Fruit fly (Drosophila melanogaster) whole organism, embryonic: ENCODE data around the gene Nos.
A peak's percentile ranks its signal among the peaks of the same experiment; 100 is the strongest.

Experiments
- Abd-B ChIP-seq: fragments of 200-800 bp; sonication (Bioruptor generic); optimal IDR thresholded peaks from 2 replicates; lab custom pipeline; 2018; ENCODE audit warnings: missing biosample characterization, mild to moderate bottlenecking, missing genetic modification characterization, moderate library complexity
- Asciz ChIP-seq: fragments of 200-800 bp; sonication (Bioruptor generic); optimal IDR thresholded peaks from 2 replicates; lab custom pipeline; 2017; ENCODE audit warnings: missing biosample characterization, mild to moderate bottlenecking, missing genetic modification characterization, missing genetic modification reagents
- BEAF-32 ChIP-seq: fragments of 200-800 bp; sonication (Bioruptor generic); optimal IDR thresholded peaks from 3 replicates; lab custom pipeline; 2017; ENCODE audit warnings: missing biosample characterization, missing genetic modification characterization, mild to moderate bottlenecking, moderate library complexity, missing genetic modification reagents
- CG1024 ChIP-seq: fragments of 200-800 bp; sonication (Bioruptor generic); IDR thresholded peaks from 2 replicates; pipeline ENCODE4 v1.3.6; 2022; ENCODE audit warnings: missing biosample characterization, missing genetic modification characterization
- CG10543 ChIP-seq: fragments of 200-800 bp; sonication (Bioruptor generic); optimal IDR thresholded peaks from 3 replicates; lab custom pipeline; 2017; ENCODE audit warnings: missing biosample characterization, mild to moderate bottlenecking, missing genetic modification characterization, moderate library complexity
- CG11093 ChIP-seq: fragments of 200-800 bp; sonication (Bioruptor generic); IDR thresholded peaks from 3 replicates; pipeline ENCODE4 v1.3.6; 2022; ENCODE audit warnings: missing biosample characterization, missing genetic modification characterization
- CG12769 ChIP-seq: fragments of 200-800 bp; sonication (Bioruptor generic); optimal IDR thresholded peaks from 2 replicates; lab custom pipeline; 2019; ENCODE audit warnings: missing biosample characterization, mild to moderate bottlenecking, missing genetic modification characterization, moderate library complexity
- CG13775 ChIP-seq: fragments of 200-800 bp; sonication (Bioruptor generic); optimal IDR thresholded peaks from 3 replicates; lab custom pipeline; 2017; ENCODE audit warnings: missing biosample characterization, mild to moderate bottlenecking, missing genetic modification characterization
- CG14860 ChIP-seq: fragments of 200-800 bp; sonication (Bioruptor generic); IDR thresholded peaks from 3 replicates; pipeline ENCODE4 v1.3.6; 2022; ENCODE audit warnings: missing biosample characterization, missing genetic modification characterization; ENCODE audit not compliant: partially characterized antibody
- CG15514 ChIP-seq: fragments of 200-800 bp; sonication (Bioruptor generic); optimal IDR thresholded peaks from 3 replicates; lab custom pipeline; 2017; ENCODE audit warnings: missing biosample characterization, missing genetic modification characterization, mild to moderate bottlenecking, moderate library complexity, missing genetic modification reagents
- CG17186 ChIP-seq: fragments of 200-800 bp; sonication (Bioruptor generic); optimal IDR thresholded peaks from 3 replicates; lab custom pipeline; 2017; ENCODE audit warnings: missing biosample characterization, missing genetic modification reagents, missing genetic modification characterization
- CG2202 ChIP-seq: fragments of 200-800 bp; sonication (Bioruptor generic); optimal IDR thresholded peaks from 2 replicates; lab custom pipeline; 2018; ENCODE audit warnings: missing biosample characterization, mild to moderate bottlenecking, missing genetic modification characterization
- CG3065 ChIP-seq: fragments of 200-800 bp; sonication (Bioruptor generic); optimal IDR thresholded peaks from 2 replicates; lab custom pipeline; 2016; ENCODE audit warnings: missing biosample characterization, missing genetic modification characterization
- CG3726 ChIP-seq: fragments of 200-800 bp; sonication (Bioruptor generic); IDR thresholded peaks from 3 replicates; pipeline ENCODE4, ENCODE4 v1.3.6; 2022; ENCODE audit warnings: missing biosample characterization, missing genetic modification characterization
- CG3847 ChIP-seq: fragments of 200-800 bp; sonication (Bioruptor generic); IDR thresholded peaks from 2 replicates; pipeline ENCODE4 v1.3.6; 2022; ENCODE audit warnings: missing biosample characterization, missing genetic modification characterization
- CG3995 ChIP-seq: fragments of 200-800 bp; sonication (Bioruptor generic); optimal IDR thresholded peaks from 3 replicates; lab custom pipeline; 2016; ENCODE audit warnings: missing biosample characterization, missing genetic modification characterization
- CG4282 ChIP-seq: fragments of 200-800 bp; sonication (Bioruptor generic); optimal IDR thresholded peaks from 2 replicates; lab custom pipeline; 2016; ENCODE audit warnings: missing biosample characterization, missing genetic modification characterization
- CG5245 ChIP-seq: fragments of 200-800 bp; sonication (Bioruptor generic); optimal IDR thresholded peaks from 3 replicates; lab custom pipeline; 2016; ENCODE audit warnings: missing biosample characterization, missing genetic modification characterization
- CG5953 ChIP-seq: fragments of 200-800 bp; sonication (Bioruptor generic); IDR thresholded peaks from 2 replicates; pipeline ENCODE4 v1.3.6; 2022; ENCODE audit warnings: missing biosample characterization, missing genetic modification characterization
- CG6791 ChIP-seq: fragments of 200-800 bp; sonication (Bioruptor generic); IDR thresholded peaks from 3 replicates; pipeline ENCODE4 v1.3.6; 2022; ENCODE audit warnings: missing biosample characterization, missing genetic modification characterization; ENCODE audit not compliant: partially characterized antibody
- CG7372 ChIP-seq: fragments of 200-800 bp; sonication (Bioruptor generic); IDR thresholded peaks from 2 replicates; pipeline ENCODE4 v1.3.6; 2022; ENCODE audit warnings: missing biosample characterization, missing genetic modification characterization
- CoRest ChIP-seq: fragments of 200-800 bp; sonication (Bioruptor generic); optimal IDR thresholded peaks from 3 replicates; lab custom pipeline; 2018; ENCODE audit warnings: missing biosample characterization, mild to moderate bottlenecking, missing genetic modification characterization, moderate library complexity
- CrebB ChIP-seq: fragments of 200-800 bp; sonication (Bioruptor generic); optimal IDR thresholded peaks from 3 replicates; lab custom pipeline; 2018; ENCODE audit warnings: missing biosample characterization, mild to moderate bottlenecking, missing genetic modification characterization
- Fer2 ChIP-seq: fragments of 200-800 bp; sonication (Bioruptor generic); optimal IDR thresholded peaks from 2 replicates; lab custom pipeline; 2018; ENCODE audit warnings: missing biosample characterization, mild to moderate bottlenecking, missing genetic modification characterization, moderate library complexity
- Hey ChIP-seq: fragments of 200-800 bp; sonication (Bioruptor generic); optimal IDR thresholded peaks from 3 replicates; lab custom pipeline; 2018; ENCODE audit warnings: missing biosample characterization, mild to moderate bottlenecking, missing genetic modification characterization
- NK7.1 ChIP-seq: fragments of 200-800 bp; sonication (Bioruptor generic); optimal IDR thresholded peaks from 3 replicates; lab custom pipeline; 2016; ENCODE audit warnings: missing biosample characterization, missing genetic modification characterization
- Opbp ChIP-seq: fragments of 200-800 bp; sonication (Bioruptor generic); IDR thresholded peaks from 3 replicates; pipeline ENCODE4 v1.3.6; 2022; ENCODE audit warnings: missing biosample characterization, missing genetic modification characterization; ENCODE audit not compliant: partially characterized antibody
- Optix ChIP-seq: fragments of 200-800 bp; sonication (Bioruptor generic); IDR thresholded peaks from 3 replicates; pipeline ENCODE4 v1.3.6; 2022; ENCODE audit warnings: missing biosample characterization, missing genetic modification characterization
- PHDP ChIP-seq: fragments of 200-800 bp; sonication (Bioruptor generic); optimal IDR thresholded peaks from 3 replicates; lab custom pipeline; 2018; ENCODE audit warnings: missing biosample characterization, mild to moderate bottlenecking, missing genetic modification characterization, moderate library complexity
- Rfx ChIP-seq: fragments of 200-800 bp; sonication (Bioruptor generic); IDR thresholded peaks from 2 replicates; pipeline ENCODE4 v1.3.6; 2022; ENCODE audit warnings: missing biosample characterization, missing genetic modification characterization
- Sox102F ChIP-seq: fragments of 200-800 bp; sonication (Bioruptor generic); optimal IDR thresholded peaks from 2 replicates; lab custom pipeline; 2018; ENCODE audit warnings: missing biosample characterization, mild to moderate bottlenecking, missing genetic modification characterization, moderate library complexity
- Xbp1 ChIP-seq: fragments of 200-800 bp; sonication (Bioruptor generic); optimal IDR thresholded peaks from 3 replicates; lab custom pipeline; 2016; ENCODE audit warnings: missing biosample characterization, mild to moderate bottlenecking, missing genetic modification characterization
- YL-1 ChIP-seq: fragments of 200-800 bp; sonication (Bioruptor generic); optimal IDR thresholded peaks from 3 replicates; lab custom pipeline; 2017; ENCODE audit warnings: missing biosample characterization, mild to moderate bottlenecking, missing genetic modification characterization
- amos ChIP-seq: fragments of 200-800 bp; sonication (Bioruptor generic); IDR thresholded peaks from 2 replicates; pipeline ENCODE4 v1.3.6; 2022; ENCODE audit warnings: missing biosample characterization, missing genetic modification characterization; ENCODE audit not compliant: partially characterized antibody
- crol ChIP-seq: fragments of 200-800 bp; sonication (Bioruptor generic); IDR thresholded peaks from 2 replicates; pipeline ENCODE4 v1.3.6; 2022; ENCODE audit warnings: missing biosample characterization, missing genetic modification characterization
- ftz-f1 ChIP-seq: fragments of 200-800 bp; sonication (Bioruptor generic); optimal IDR thresholded peaks from 2 replicates; lab custom pipeline; 2016; ENCODE audit warnings: missing biosample characterization, missing genetic modification characterization
- gcm2 ChIP-seq: fragments of 200-800 bp; sonication (Bioruptor generic); optimal IDR thresholded peaks from 2 replicates; lab custom pipeline; 2016; ENCODE audit warnings: missing biosample characterization, missing genetic modification characterization
- gfzf ChIP-seq: fragments of 200-800 bp; sonication (Bioruptor generic); optimal IDR thresholded peaks from 2 replicates; lab custom pipeline; 2016; ENCODE audit warnings: missing biosample characterization, mild to moderate bottlenecking, missing genetic modification characterization, moderate library complexity
- gt ChIP-seq: fragments of 200-800 bp; sonication (Bioruptor generic); IDR thresholded peaks from 2 replicates; pipeline ENCODE4 v1.3.6; 2022; ENCODE audit warnings: missing biosample characterization, missing genetic modification characterization
- knrl ChIP-seq: fragments of 200-800 bp; sonication (Bioruptor generic); IDR thresholded peaks from 3 replicates; pipeline ENCODE4 v1.3.6; 2022; ENCODE audit warnings: missing biosample characterization, missing genetic modification characterization; ENCODE audit not compliant: partially characterized antibody
- mam ChIP-seq: fragments of 200-800 bp; sonication (Bioruptor generic); optimal IDR thresholded peaks from 3 replicates; lab custom pipeline; 2016; ENCODE audit warnings: missing biosample characterization, missing genetic modification characterization
- nau ChIP-seq: fragments of 200-800 bp; sonication (Bioruptor generic); optimal IDR thresholded peaks from 3 replicates; lab custom pipeline; 2017; ENCODE audit warnings: missing biosample characterization, mild to moderate bottlenecking, missing genetic modification characterization, missing genetic modification reagents
- peb ChIP-seq: fragments of 200-800 bp; sonication (Bioruptor generic); IDR thresholded peaks from 2 replicates; pipeline ENCODE4 v1.3.6; 2022; ENCODE audit warnings: missing biosample characterization, missing genetic modification characterization
- prd ChIP-seq, 3 experiments: fragments of >200 bp in 2 of 3; fragments of 200-800 bp in 1 of 3; sonication (Bioruptor generic) in 1 of 3; optimal IDR thresholded peaks in 2 of 3; IDR thresholded peaks in 1 of 3; 2 replicates in 2 of 3; 3 replicates in 1 of 3; pipeline versions ENCODE4 v1.3.6 to Lab custom; 2017 to 2022; ENCODE audit warnings: missing biosample characterization in 1 of 3, missing genetic modification characterization in 1 of 3
- repo ChIP-seq: fragments of 200-800 bp; sonication (Bioruptor generic); optimal IDR thresholded peaks from 2 replicates; lab custom pipeline; 2016; ENCODE audit warnings: missing biosample characterization, missing genetic modification characterization
- sna ChIP-seq: fragments of 200-800 bp; sonication (Bioruptor generic); IDR thresholded peaks from 2 replicates; pipeline ENCODE4 v1.3.6; 2022; ENCODE audit warnings: missing biosample characterization, missing genetic modification characterization; ENCODE audit not compliant: partially characterized antibody
- so ChIP-seq: fragments of 200-800 bp; sonication (Bioruptor generic); IDR thresholded peaks from 3 replicates; pipeline ENCODE4 v1.3.6; 2022; ENCODE audit warnings: missing biosample characterization, missing genetic modification characterization
- toy ChIP-seq: fragments of 200-800 bp; sonication (Bioruptor generic); IDR thresholded peaks from 2 replicates; pipeline ENCODE4 v1.3.6; 2022; ENCODE audit warnings: missing biosample characterization, missing genetic modification characterization
- vnd ChIP-seq: fragments of 200-800 bp; sonication (Bioruptor generic); IDR thresholded peaks from 3 replicates; pipeline ENCODE4 v1.3.6; 2022; ENCODE audit warnings: missing biosample characterization, missing genetic modification characterization; ENCODE audit not compliant: partially characterized antibody
- zfh2 ChIP-seq: fragments of 200-800 bp; sonication (Bioruptor generic); optimal IDR thresholded peaks from 2 replicates; lab custom pipeline; 2016; ENCODE audit warnings: missing biosample characterization, missing genetic modification characterization

The Nos gene

dm6 chr2L:10769708-10770107 is 67.6 kb downstream of the Nos start, which contains the start of gene CG6724 (continued):
- TF ChIP-seq CG3065 (GFP tag; lab: Kevin White, UChicago) (no peak), CG11093 (GFP tag; lab: Robert Waterston, UW) (no peak), sna (peak; percentile 63; the same call in 1 of the 2 replicates), CG14860 (peak; percentile 45), CG1024 (no peak), CG2202 (no peak), Opbp (peak; percentile 81), CG5953 (GFP tag; lab: Robert Waterston, UW) (no peak), CoRest (tag; lab: Kevin White, UChicago) (peak; percentile 4), zfh2 (GFP tag; lab: Kevin White, UChicago) (no peak), CG4282 (GFP tag; lab: Kevin White, UChicago) (no peak), repo (no peak), Asciz (GFP tag; lab: Kevin White, UChicago) (no peak), CG17186 (peak; percentile 65), CG13775 (GFP tag; lab: Kevin White, UChicago) (no peak), Abd-B (GFP tag; lab: Kevin White, UChicago) (no peak), CG15514 (peak; percentile 32), gfzf (GFP tag; lab: Kevin White, UChicago) (peak; percentile 84), nau (GFP tag; lab: Kevin White, UChicago) (no peak), CG5245 (GFP tag; lab: Kevin White, UChicago) (no peak), so (no peak), mam (no peak), CG3847 (GFP tag; lab: Robert Waterston, UW) (no peak), Hey (tag; lab: Kevin White, UChicago) (no peak), CG6791 (GFP tag; lab: Robert Waterston, UW) (peak; percentile 76), prd (optimal IDR thresholded peaks at IDR 0.05; lab: Kevin White, UChicago) (no peak), prd (GFP tag; IDR thresholded peaks at IDR 0.05; lab: Robert Waterston, UW) (no peak), CrebB (tag; lab: Kevin White, UChicago) (no peak), BEAF-32 (GFP tag; lab: Kevin White, UChicago) (peak; percentile 65), peb (GFP tag; lab: Robert Waterston, UW) (no peak), crol (GFP tag; lab: Robert Waterston, UW) (peak; percentile 51; the same call in 1 of the 2 replicates), CG7372 (GFP tag; lab: Robert Waterston, UW) (no peak), gcm2 (GFP tag; lab: Kevin White, UChicago) (no peak), CG3995 (GFP tag; lab: Kevin White, UChicago) (no peak), amos (peak; percentile 71), Sox102F (GFP tag; lab: Kevin White, UChicago) (no peak), CG10543 (no peak), Xbp1 (no peak), toy (GFP tag; lab: Robert Waterston, UW) (no peak), CG3726 (no peak), gt (GFP tag; lab: Robert Waterston, UW) (no peak), ftz-f1 (GFP tag; lab: Kevin White, UChicago) (no peak), CG12769 (tag; lab: Kevin White, UChicago) (no peak), PHDP (tag; lab: Kevin White, UChicago) (no peak), vnd (GFP tag; lab: Robert Waterston, UW) (peak; percentile 46; the same call in 2 of the 3 replicates), Fer2 (tag; lab: Kevin White, UChicago) (no peak), YL-1 (peak; percentile 54), knrl (GFP tag; lab: Robert Waterston, UW) (peak; percentile 55; the same call in 2 of the 3 replicates), Optix (GFP tag; lab: Robert Waterston, UW) (no peak), Rfx (GFP tag; lab: Robert Waterston, UW) (no peak), NK7.1 (GFP tag; lab: Kevin White, UChicago) (no peak)
